Fruit fly (Drosophila melanogaster): ENCODE measurements around the gene Dnali1.

Gene Dnali1

dm6 chr3R:11902893-11903292 is 9.8 kb upstream of the Dnali1 start:
- TF ChIP-seq hkb (optimal IDR thresholded peaks at IDR 0.05) = no peak
- TF ChIP-seq hkb (GFP tag; IDR thresholded peaks at IDR 0.05) = no peak
- no peak for TF ChIP-seq CG13287 (GFP tag; IDR thresholded peaks at IDR 0.05; ENCODE audit: partially characterized antibody)
- no peak for TF ChIP-seq crol (GFP tag; IDR thresholded peaks at IDR 0.05)
- TF ChIP-seq lilli (GFP tag; optimal IDR thresholded peaks at IDR 0.05) = no peak
- TF ChIP-seq Adf1 (GFP tag; IDR thresholded peaks at IDR 0.05) = no peak
- TF ChIP-seq gt (GFP tag; IDR thresholded peaks at IDR 0.05) = no peak
- no peak for TF ChIP-seq Hmr (GFP tag; optimal IDR thresholded peaks at IDR 0.05)
- TF ChIP-seq PHDP (tag; optimal IDR thresholded peaks at IDR 0.05) = no peak
- no peak for TF ChIP-seq Stat92E (GFP tag; optimal IDR thresholded peaks at IDR 0.05)
- no peak for TF ChIP-seq sima (GFP tag; optimal IDR thresholded peaks at IDR 0.05)
- no peak for TF ChIP-seq Eip74EF (GFP tag; optimal IDR thresholded peaks at IDR 0.05)
- TF ChIP-seq fd102C (GFP tag; optimal IDR thresholded peaks at IDR 0.05) = no peak
- no peak for TF ChIP-seq HHEX (GFP tag; optimal IDR thresholded peaks at IDR 0.05)

dm6 chr3R:11897282-11897681 is 4.2 kb upstream of the Dnali1 start, which contains the start of gene CG34307:
Gene CG34307, plus strand, starts transcription at chr3R:11897582.
- no peak for TF ChIP-seq zfh1 (GFP tag; IDR thresholded peaks at IDR 0.05)
- TF ChIP-seq fd3F (GFP tag; optimal IDR thresholded peaks at IDR 0.05) = no peak
- TF ChIP-seq Eip74EF (GFP tag; optimal IDR thresholded peaks at IDR 0.05) = no peak
- no peak for TF ChIP-seq unpg (GFP tag; optimal IDR thresholded peaks at IDR 0.05)
- TF ChIP-seq Hey (tag; optimal IDR thresholded peaks at IDR 0.05) = no peak
- TF ChIP-seq CG31441 (GFP tag; IDR thresholded peaks at IDR 0.05) = no peak
- TF ChIP-seq CG8944 (GFP tag; optimal IDR thresholded peaks at IDR 0.05) = no peak
- TF ChIP-seq pita (GFP tag; optimal IDR thresholded peaks at IDR 0.05) = no peak
- no peak for TF ChIP-seq cwo (GFP tag; optimal IDR thresholded peaks at IDR 0.05)
- TF ChIP-seq CG12942 (GFP tag; optimal IDR thresholded peaks at IDR 0.05) = no peak
- TF ChIP-seq CG9727 (GFP tag; optimal IDR thresholded peaks at IDR 0.05) = no peak
- TF ChIP-seq CG14667 (GFP tag; IDR thresholded peaks at IDR 0.05) = no peak

- no peak for TF ChIP-seq CG10543 (GFP tag; optimal IDR thresholded peaks at IDR 0.05)
- no peak for TF ChIP-seq CG13296 (GFP tag; optimal IDR thresholded peaks at IDR 0.05)
- TF ChIP-seq ara (GFP tag; IDR thresholded peaks at IDR 0.05) = no peak
- no peak for TF ChIP-seq CG43689 (GFP tag; IDR thresholded peaks at IDR 0.05)
- peak; percentile 24 for TF ChIP-seq az2 (GFP tag; optimal IDR thresholded peaks at IDR 0.05)
- TF ChIP-seq inv (GFP tag; IDR thresholded peaks at IDR 0.05; ENCODE audit: partially characterized antibody) = peak; percentile 10; the same call in 1 of the 2 replicates
- TF ChIP-seq amos (GFP tag; IDR thresholded peaks at IDR 0.05; ENCODE audit: partially characterized antibody) = peak; percentile 52
- no peak for TF ChIP-seq peb (GFP tag; IDR thresholded peaks at IDR 0.05)
- peak; percentile 11; the same call in 1 of the 2 replicates for TF ChIP-seq slbo (GFP tag; IDR thresholded peaks at IDR 0.05)
- TF ChIP-seq fd102C (GFP tag; optimal IDR thresholded peaks at IDR 0.05) = no peak
- TF ChIP-seq CG32532 (GFP tag; IDR thresholded peaks at IDR 0.05) = no peak; the same call in 1 of the 2 replicates
- no peak for TF ChIP-seq Adf1 (GFP tag; IDR thresholded peaks at IDR 0.05)
- peak; percentile 90 for TF ChIP-seq sens (GFP tag)
- no peak for TF ChIP-seq CG1024 (GFP tag; IDR thresholded peaks at IDR 0.05)
- peak; percentile 30 for TF ChIP-seq CG15601 (tag; optimal IDR thresholded peaks at IDR 0.05)
- TF ChIP-seq mld (GFP tag; IDR thresholded peaks at IDR 0.05; ENCODE audit: partially characterized antibody) = no peak
- TF ChIP-seq pan (optimal IDR thresholded peaks at IDR 0.05) = no peak
- peak in 1 of 2 experiments; percentile 22 for TF ChIP-seq pan (GFP tag; optimal IDR thresholded peaks at IDR 0.05 in 1 of 2, IDR thresholded peaks at IDR 0.05 in 1 of 2)
- TF ChIP-seq crc (GFP tag; optimal IDR thresholded peaks at IDR 0.05) = no peak
- peak; percentile 36 for TF ChIP-seq CG10979 (tag; optimal IDR thresholded peaks at IDR 0.05)
- TF ChIP-seq Tbp (GFP tag; optimal IDR thresholded peaks at IDR 0.05) = no peak
- TF ChIP-seq grau (tag; optimal IDR thresholded peaks at IDR 0.05) = no peak
- peak; percentile 11 for TF ChIP-seq Meics (GFP tag; optimal IDR thresholded peaks at IDR 0.05)
- TF ChIP-seq CG15696 (tag; optimal IDR thresholded peaks at IDR 0.05) = peak; percentile 23
- TF ChIP-seq jigr1 (GFP tag; IDR thresholded peaks at IDR 0.05) = no peak
- TF ChIP-seq hb (GFP tag; IDR thresholded peaks at IDR 0.05; ENCODE audit: partially characterized antibody) = 0 out of 3 replicates have a peak, but pooled peaks have one; percentile 26
Measured at dm6 chr3R:11888038-11888567, 5.0 kb downstream of the Dnali1 start.

Data from whole organism, embryonic.